Fruit fly (Drosophila melanogaster) whole organism, embryonic: ENCODE measurements around the gene sti.

Experiments used
- Aef1 ChIP-seq: fragments of 200-800 bp; sonication (Bioruptor generic); IDR thresholded peaks from 3 replicates; pipeline ENCODE4 v1.3.6; 2022; ENCODE audit warnings: missing biosample characterization, missing genetic modification characterization
- CG10267 ChIP-seq: fragments of 200-800 bp; sonication (Bioruptor generic); optimal IDR thresholded peaks from 2 replicates; lab custom pipeline; 2018; ENCODE audit warnings: missing biosample characterization, mild to moderate bottlenecking, missing genetic modification characterization, moderate library complexity
- CG11696 ChIP-seq: fragments of 200-800 bp; sonication (Bioruptor generic); IDR thresholded peaks from 2 replicates; pipeline ENCODE4 v1.3.6; 2022; ENCODE audit warnings: missing biosample characterization, missing genetic modification characterization
- CG1233 ChIP-seq: fragments of 200-800 bp; sonication (Bioruptor generic); optimal IDR thresholded peaks from 4 replicates; lab custom pipeline; 2018; ENCODE audit warnings: missing biosample characterization, mild to moderate bottlenecking, missing genetic modification characterization
- CG12391 ChIP-seq: fragments of 200-800 bp; sonication (Bioruptor generic); optimal IDR thresholded peaks from 3 replicates; lab custom pipeline; 2018; ENCODE audit warnings: missing biosample characterization, mild to moderate bottlenecking, missing genetic modification characterization, moderate library complexity
- CG16813 ChIP-seq: fragments of 200-800 bp; sonication (Bioruptor generic); IDR thresholded peaks from 3 replicates; pipeline ENCODE4 v1.3.6; 2022; ENCODE audit warnings: missing biosample characterization, missing genetic modification characterization; ENCODE audit not compliant: partially characterized antibody
- CG16863 ChIP-seq: fragments of 200-800 bp; sonication (Bioruptor generic); optimal IDR thresholded peaks from 3 replicates; lab custom pipeline; 2016; ENCODE audit warnings: missing biosample characterization, missing genetic modification characterization
- CG17186 ChIP-seq: fragments of 200-800 bp; sonication (Bioruptor generic); optimal IDR thresholded peaks from 3 replicates; lab custom pipeline; 2017; ENCODE audit warnings: missing biosample characterization, missing genetic modification reagents, missing genetic modification characterization
- CG17385 ChIP-seq: fragments of 200-800 bp; sonication (Bioruptor generic); optimal IDR thresholded peaks from 3 replicates; lab custom pipeline; 2018; ENCODE audit warnings: missing biosample characterization, mild to moderate bottlenecking, missing genetic modification characterization
- CG18619 ChIP-seq: fragments of 200-800 bp; sonication (Bioruptor generic); optimal IDR thresholded peaks from 3 replicates; lab custom pipeline; 2017; ENCODE audit warnings: missing biosample characterization, mild to moderate bottlenecking, missing genetic modification characterization
- CG2712 ChIP-seq: fragments of 200-800 bp; optimal IDR thresholded peaks from 3 replicates; lab custom pipeline; 2019; ENCODE audit warnings: missing biosample characterization, mild to moderate bottlenecking, missing genetic modification characterization, moderate library complexity
- CG2875 ChIP-seq: fragments of 200-800 bp; sonication (Bioruptor generic); optimal IDR thresholded peaks from 2 replicates; lab custom pipeline; 2017; ENCODE audit warnings: missing biosample characterization, mild to moderate bottlenecking, missing genetic modification characterization, missing genetic modification reagents
- CG3065 ChIP-seq: fragments of 200-800 bp; sonication (Bioruptor generic); optimal IDR thresholded peaks from 2 replicates; lab custom pipeline; 2016; ENCODE audit warnings: missing biosample characterization, missing genetic modification characterization
- CG31441 ChIP-seq: fragments of 200-800 bp; sonication (Bioruptor generic); IDR thresholded peaks from 2 replicates; pipeline ENCODE4 v1.3.6; 2022; ENCODE audit warnings: missing biosample characterization, missing genetic modification characterization
- CG3281 ChIP-seq: fragments of 200-800 bp; sonication (Bioruptor generic); optimal IDR thresholded peaks from 3 replicates; lab custom pipeline; 2017; ENCODE audit warnings: missing biosample characterization, mild to moderate bottlenecking, missing genetic modification characterization
- CG34422 ChIP-seq: fragments of 200-800 bp; sonication (Bioruptor generic); IDR thresholded peaks from 3 replicates; pipeline ENCODE4 v1.3.6; 2022; ENCODE audit warnings: missing biosample characterization, missing genetic modification characterization
- CG4282 ChIP-seq: fragments of 200-800 bp; sonication (Bioruptor generic); optimal IDR thresholded peaks from 2 replicates; lab custom pipeline; 2016; ENCODE audit warnings: missing biosample characterization, missing genetic modification characterization
- CG6854 ChIP-seq: fragments of 200-800 bp; sonication (Bioruptor generic); optimal IDR thresholded peaks from 3 replicates; lab custom pipeline; 2017; ENCODE audit warnings: missing biosample characterization, mild to moderate bottlenecking, missing genetic modification characterization
- CG9215 ChIP-seq: fragments of 200-800 bp; sonication (Bioruptor generic); IDR thresholded peaks from 2 replicates; pipeline ENCODE4 v1.3.6; 2022; ENCODE audit warnings: missing biosample characterization, missing genetic modification characterization
- CTCF ChIP-seq: fragments of 200-800 bp; sonication (Bioruptor generic); optimal IDR thresholded peaks from 2 replicates; lab custom pipeline; 2017; ENCODE audit warnings: missing biosample characterization, mild to moderate bottlenecking, missing genetic modification characterization, moderate library complexity
- Chrac-16 ChIP-seq: fragments of 200-800 bp; sonication (Bioruptor generic); optimal IDR thresholded peaks from 3 replicates; lab custom pipeline; 2016; ENCODE audit warnings: missing biosample characterization, missing genetic modification characterization
- Dref ChIP-seq: fragments of 200-800 bp; sonication (Bioruptor generic); IDR thresholded peaks from 2 replicates; pipeline ENCODE4 v1.3.6; 2022; ENCODE audit warnings: missing biosample characterization, missing genetic modification characterization
- HLH54F ChIP-seq: fragments of 200-800 bp; sonication (Bioruptor generic); optimal IDR thresholded peaks from 3 replicates; lab custom pipeline; 2016; ENCODE audit warnings: missing biosample characterization, missing genetic modification characterization
- MBD-R2 ChIP-seq: fragments of 200-800 bp; sonication (Bioruptor generic); IDR thresholded peaks from 2 replicates; pipeline ENCODE4 v1.3.6; 2022; ENCODE audit warnings: missing biosample characterization, missing genetic modification characterization
- Max ChIP-seq: fragments of 200-800 bp; sonication (Bioruptor generic); optimal IDR thresholded peaks from 2 replicates; lab custom pipeline; 2016; ENCODE audit warnings: missing biosample characterization, mild to moderate bottlenecking, missing genetic modification characterization
- Med ChIP-seq: fragments of 200-800 bp; sonication (Bioruptor generic); peaks from one replicate; lab custom pipeline; 2016; ENCODE audit warnings: missing biosample characterization, missing genetic modification characterization, mild to moderate bottlenecking, inconsistent platforms, moderate library complexity
- PHDP ChIP-seq: fragments of 200-800 bp; sonication (Bioruptor generic); optimal IDR thresholded peaks from 3 replicates; lab custom pipeline; 2018; ENCODE audit warnings: missing biosample characterization, mild to moderate bottlenecking, missing genetic modification characterization, moderate library complexity
- Sin3A ChIP-seq: fragments of >200 bp; optimal IDR thresholded peaks from 2 replicates; lab custom pipeline; 2018
- Usf ChIP-seq: fragments of 200-800 bp; sonication (Bioruptor generic); optimal IDR thresholded peaks from 2 replicates; lab custom pipeline; 2017; ENCODE audit warnings: missing genotype, missing biosample characterization, missing genetic modification characterization
- cas ChIP-seq: fragments of 200-800 bp; sonication (Bioruptor generic); IDR thresholded peaks from 2 replicates; pipeline ENCODE4 v1.3.6; 2022; ENCODE audit warnings: missing biosample characterization, missing genetic modification characterization
- ci ChIP-seq: fragments of 200-800 bp; sonication (Bioruptor generic); IDR thresholded peaks from 3 replicates; pipeline ENCODE4 v1.3.6; 2022; ENCODE audit warnings: missing biosample characterization, missing genetic modification characterization
- disco-r ChIP-seq: fragments of 200-800 bp; sonication (Bioruptor generic); optimal IDR thresholded peaks from 2 replicates; lab custom pipeline; 2016; ENCODE audit warnings: missing biosample characterization, missing genetic modification characterization
- dpn ChIP-seq, 2 experiments: fragments of 200-800 bp; sonication (Bioruptor generic); optimal IDR thresholded peaks; 3 replicates each; lab custom pipeline; 2016; ENCODE audit warnings: missing biosample characterization in 2 of 2, missing genetic modification characterization in 2 of 2
- eve ChIP-seq, 2 experiments: fragments of >200 bp; optimal IDR thresholded peaks; 2 replicates each; lab custom pipeline; 2017; ENCODE audit warnings: missing biosample characterization in 2 of 2, missing genetic modification characterization in 2 of 2
- fd102C ChIP-seq: fragments of 200-800 bp; sonication (Bioruptor generic); optimal IDR thresholded peaks from 2 replicates; lab custom pipeline; 2018; ENCODE audit warnings: missing biosample characterization, mild to moderate bottlenecking, missing genetic modification characterization, moderate library complexity
- gfzf ChIP-seq: fragments of 200-800 bp; sonication (Bioruptor generic); optimal IDR thresholded peaks from 2 replicates; lab custom pipeline; 2016; ENCODE audit warnings: missing biosample characterization, mild to moderate bottlenecking, missing genetic modification characterization, moderate library complexity
- ham ChIP-seq: fragments of 200-800 bp; sonication (Bioruptor generic); IDR thresholded peaks from 2 replicates; pipeline ENCODE4 v1.3.6; 2022; ENCODE audit warnings: missing biosample characterization, missing genetic modification characterization
- hkb ChIP-seq, 2 experiments: fragments of 200-800 bp in 1 of 2; fragments of >200 bp in 1 of 2; sonication (Bioruptor generic) in 1 of 2; IDR thresholded peaks in 1 of 2; optimal IDR thresholded peaks in 1 of 2; 2 replicates each; pipeline versions ENCODE4 v1.3.6 to Lab custom; 2017 to 2022; ENCODE audit warnings: missing biosample characterization in 1 of 2, missing genetic modification characterization in 1 of 2
- mirr ChIP-seq: fragments of 200-800 bp; sonication (Bioruptor generic); optimal IDR thresholded peaks from 3 replicates; lab custom pipeline; 2018; ENCODE audit warnings: missing biosample characterization, mild to moderate bottlenecking, missing genetic modification characterization
- mld ChIP-seq: fragments of 200-800 bp; sonication (Bioruptor generic); IDR thresholded peaks from 3 replicates; pipeline ENCODE4 v1.3.6; 2022; ENCODE audit warnings: missing biosample characterization, missing genetic modification characterization; ENCODE audit not compliant: partially characterized antibody
- nom ChIP-seq: fragments of 200-800 bp; sonication (Bioruptor generic); optimal IDR thresholded peaks from 2 replicates; lab custom pipeline; 2017; ENCODE audit warnings: missing biosample characterization, missing genetic modification characterization, mild to moderate bottlenecking, moderate library complexity, missing genetic modification reagents
- oc ChIP-seq: fragments of 200-800 bp; sonication (Bioruptor generic); optimal IDR thresholded peaks from 2 replicates; lab custom pipeline; 2018; ENCODE audit warnings: missing biosample characterization, mild to moderate bottlenecking, missing genetic modification characterization, moderate library complexity
- odd ChIP-seq: fragments of 200-800 bp; sonication (Bioruptor generic); optimal IDR thresholded peaks from 2 replicates; lab custom pipeline; 2017; ENCODE audit warnings: missing biosample characterization, mild to moderate bottlenecking, missing genetic modification characterization
- pho ChIP-seq: fragments of 200-800 bp; sonication (Bioruptor generic); optimal IDR thresholded peaks from 2 replicates; lab custom pipeline; 2016; ENCODE audit warnings: missing biosample characterization, missing genetic modification characterization
- pzg ChIP-seq: fragments of 200-800 bp; sonication (Bioruptor generic); optimal IDR thresholded peaks from 3 replicates; lab custom pipeline; 2018; ENCODE audit warnings: missing biosample characterization, mild to moderate bottlenecking, missing genetic modification characterization, moderate library complexity
- sd ChIP-seq: fragments of 200-800 bp; sonication (Bioruptor generic); optimal IDR thresholded peaks from 3 replicates; lab custom pipeline; 2018; ENCODE audit warnings: missing biosample characterization, mild to moderate bottlenecking, missing genetic modification characterization, moderate library complexity
- sqz ChIP-seq: fragments of 200-800 bp; sonication (Bioruptor generic); optimal IDR thresholded peaks from 3 replicates; lab custom pipeline; 2018; ENCODE audit warnings: missing biosample characterization, mild to moderate bottlenecking, missing genetic modification characterization
- stc ChIP-seq: fragments of 200-800 bp; sonication (Bioruptor generic); IDR thresholded peaks from 2 replicates; pipeline ENCODE4 v1.3.6; 2022; ENCODE audit warnings: missing biosample characterization, missing genetic modification characterization
- tna ChIP-seq: fragments of 200-800 bp; sonication (Bioruptor generic); IDR thresholded peaks from 2 replicates; pipeline ENCODE4 v1.3.6; 2022; ENCODE audit warnings: missing biosample characterization, missing genetic modification characterization; ENCODE audit not compliant: partially characterized antibody
- twi ChIP-seq: fragments of 200-800 bp; optimal IDR thresholded peaks from 2 replicates; lab custom pipeline; 2019; ENCODE audit warnings: missing biosample characterization, mild to moderate bottlenecking, missing genetic modification characterization, moderate library complexity

Gene sti

DNA sequence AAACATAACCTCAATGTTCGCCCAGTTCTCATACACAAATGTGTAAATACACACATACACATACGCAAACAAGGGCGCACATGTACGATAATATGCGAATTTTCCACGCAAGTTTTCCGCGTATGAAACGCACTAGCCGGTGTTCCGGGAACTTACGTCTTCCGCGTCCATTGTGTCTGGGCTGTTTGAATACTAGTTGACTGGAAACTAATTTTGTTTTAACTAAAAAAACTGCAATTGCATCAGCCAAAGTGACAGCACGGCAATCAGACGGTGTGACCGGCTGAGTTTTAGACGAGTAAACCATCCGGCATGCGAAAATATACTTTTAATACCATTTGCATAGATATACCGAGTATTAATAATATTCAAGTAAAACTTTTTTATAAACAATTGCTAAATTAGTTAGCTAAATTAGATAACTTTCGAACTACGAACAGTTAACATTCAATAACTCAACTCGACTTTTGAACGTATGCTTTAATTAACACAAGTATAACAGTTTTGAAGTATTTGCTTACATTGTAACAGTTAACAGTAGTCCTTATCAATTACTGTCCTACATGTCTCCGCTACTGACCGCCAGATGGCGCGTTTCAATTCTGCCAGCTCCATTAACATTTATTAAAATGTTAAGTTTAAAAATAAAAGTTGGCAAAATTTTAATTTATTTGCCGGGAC, 12.0 kb upstream of the sti start, which contains the start of gene eIF2beta (continued):
- no peak for TF ChIP-seq CG4282
- peak; percentile 63 for TF ChIP-seq sd (tag; lab: Kevin White, UChicago)
- no peak for TF ChIP-seq eve (GFP tag; optimal IDR thresholded peaks at IDR 0.05; lab: Kevin White, UChicago)
- TF ChIP-seq ci (GFP tag; lab: Robert Waterston, UW): peak; percentile 72
- TF ChIP-seq disco-r (GFP tag; lab: Kevin White, UChicago): no peak
- no peak for TF ChIP-seq CG11696 (GFP tag; lab: Robert Waterston, UW)
- TF ChIP-seq CG3281 (GFP tag; lab: Kevin White, UChicago): peak; percentile 46
- no peak for TF ChIP-seq pho (GFP tag; lab: Kevin White, UChicago)
- TF ChIP-seq CG17186 (GFP tag; lab: Kevin White, UChicago): peak; percentile 32
- peak; percentile 58 for TF ChIP-seq nom (GFP tag; lab: Kevin White, UChicago)
- TF ChIP-seq Usf (GFP tag; lab: Kevin White, UChicago): no peak
- TF ChIP-seq CG2875 (GFP tag; lab: Kevin White, UChicago): peak; percentile 4
- no peak for TF ChIP-seq twi (tag; lab: Kevin White, UChicago)
- peak; percentile 48 for TF ChIP-seq CG1233
- TF ChIP-seq CG6854: peak; percentile 38
- no peak for TF ChIP-seq Aef1 (GFP tag; lab: Robert Waterston, UW)
- TF ChIP-seq Sin3A (lab: Kevin White, UChicago): peak; percentile 55
- TF ChIP-seq CTCF: peak; percentile 95
- TF ChIP-seq gfzf (GFP tag; lab: Kevin White, UChicago): peak; percentile 78
- TF ChIP-seq CG34422 (GFP tag; lab: Robert Waterston, UW): peak; percentile 85; the same call in 1 of the 3 replicates
- peak; percentile 52 for TF ChIP-seq CG17385 (GFP tag; lab: Kevin White, UChicago)
- TF ChIP-seq sqz: peak; percentile 51
- TF ChIP-seq CG10267: peak; percentile 51
- TF ChIP-seq CG18619 (GFP tag; lab: Kevin White, UChicago): no peak
- TF ChIP-seq Max (GFP tag; lab: Kevin White, UChicago): peak; percentile 51
- TF ChIP-seq CG9215 (GFP tag; lab: Robert Waterston, UW): no peak
- no peak for TF ChIP-seq hkb (optimal IDR thresholded peaks at IDR 0.05; lab: Kevin White, UChicago)
- TF ChIP-seq hkb (GFP tag; IDR thresholded peaks at IDR 0.05; lab: Robert Waterston, UW): peak; percentile 68
- no peak for TF ChIP-seq tna
- no peak for TF ChIP-seq Dref (GFP tag; lab: Robert Waterston, UW)
- TF ChIP-seq ham (GFP tag; lab: Robert Waterston, UW): no peak
- TF ChIP-seq oc: peak; percentile 47
- TF ChIP-seq dpn (GFP tag; optimal IDR thresholded peaks at IDR 0.05; lab: Kevin White, UChicago): peak in 1 of 2 experiments; percentile 18
- TF ChIP-seq MBD-R2 (GFP tag; lab: Robert Waterston, UW): peak; percentile 37; the same call in 1 of the 2 replicates
- TF ChIP-seq mirr: peak; percentile 61
- TF ChIP-seq CG16813 (GFP tag; lab: Robert Waterston, UW): no peak
- no peak for TF ChIP-seq CG31441 (GFP tag; lab: Robert Waterston, UW)
- peak; percentile 20; the same call in 1 of the 2 replicates for TF ChIP-seq stc (GFP tag; lab: Robert Waterston, UW)
- TF ChIP-seq Med (GFP tag; lab: Kevin White, UChicago): peak; percentile 92
- peak; percentile 45 for TF ChIP-seq PHDP (tag; lab: Kevin White, UChicago)
- peak; percentile 48 for TF ChIP-seq CG2712
- TF ChIP-seq CG3065 (GFP tag; lab: Kevin White, UChicago): no peak
- TF ChIP-seq mld (GFP tag; lab: Robert Waterston, UW): no peak
- peak; percentile 44 for TF ChIP-seq CG12391
- TF ChIP-seq odd (GFP tag; lab: Kevin White, UChicago): peak; percentile 58
- TF ChIP-seq fd102C: peak; percentile 7
- TF ChIP-seq pzg (GFP tag; lab: Kevin White, UChicago): peak; percentile 75
- peak; percentile 28 for TF ChIP-seq Chrac-16 (GFP tag; lab: Kevin White, UChicago)
- TF ChIP-seq cas (GFP tag; lab: Robert Waterston, UW): no peak
- TF ChIP-seq CG16863: peak; percentile 14
- TF ChIP-seq HLH54F: no peak
